Worm (Caenorhabditis elegans): Measurements from ENCODE around the gene srx-56.

DNA sequence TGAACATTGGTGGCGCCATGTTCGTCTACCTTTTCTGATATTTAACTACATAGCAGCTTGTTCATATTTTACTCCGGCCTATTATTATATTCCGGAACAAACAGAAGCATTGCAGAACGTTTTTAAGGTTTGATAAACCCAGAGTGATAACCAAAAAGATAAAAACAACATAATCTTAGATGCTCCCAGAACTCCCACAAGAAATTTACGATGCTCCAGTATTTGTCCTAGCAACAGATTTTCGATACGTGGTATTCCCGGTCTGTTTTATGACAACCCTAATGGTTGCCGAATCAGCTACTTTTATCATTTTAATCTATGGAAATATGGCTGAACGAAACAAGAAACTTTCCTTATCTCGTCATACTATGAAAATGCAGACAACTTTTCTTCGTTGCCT is 20.6 kb upstream of the srx-56 start:
- TF ChIP-seq W03F9.2 (tag; optimal IDR thresholded peaks at IDR 0.05), result no peak
- TF ChIP-seq him-1 (tag; optimal IDR thresholded peaks at IDR 0.05), result no peak
